Fruit fly (Drosophila melanogaster): ENCODE data around the gene rau.

DNA sequence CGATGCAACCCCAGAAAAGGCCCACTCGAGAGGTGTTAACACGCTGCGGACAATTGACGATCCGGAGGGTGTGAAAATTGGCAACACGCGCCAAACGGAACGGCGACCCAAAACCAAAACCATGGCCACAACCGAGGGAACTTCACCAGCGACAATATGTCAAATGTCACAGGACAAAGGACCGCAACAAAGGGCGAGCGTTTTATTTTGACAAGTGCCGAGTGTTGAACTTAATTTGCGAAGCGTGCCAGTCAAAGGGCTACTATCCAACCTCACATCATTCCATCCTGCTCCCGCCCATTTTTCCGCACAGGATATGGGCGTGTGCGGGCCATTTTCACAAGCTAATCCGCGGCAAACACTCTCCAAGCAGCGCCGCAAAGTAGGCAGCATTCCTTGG is 48.1 kb upstream of the rau start:
- no peak for TF ChIP-seq psq (optimal IDR thresholded peaks at IDR 0.05)
- TF ChIP-seq CG8478 (optimal IDR thresholded peaks at IDR 0.05): no peak
- TF ChIP-seq Dll (optimal IDR thresholded peaks at IDR 0.05): no peak
- TF ChIP-seq pan (optimal IDR thresholded peaks at IDR 0.05): no peak
